Fruit fly (Drosophila melanogaster) whole organism, embryonic: ENCODE results near the gene Asator.

Experiments
- Blimp-1 ChIP-seq: fragments of 200-800 bp; sonication (Bioruptor generic); optimal IDR thresholded peaks from 3 replicates; lab custom pipeline; 2018; ENCODE audit warnings: missing biosample characterization, missing genetic modification characterization, mild to moderate bottlenecking, moderate library complexity, missing genetic modification reagents
- CG10431 ChIP-seq: fragments of 200-800 bp; sonication (Bioruptor generic); optimal IDR thresholded peaks from 3 replicates; lab custom pipeline; 2018; ENCODE audit warnings: missing biosample characterization, mild to moderate bottlenecking, missing genetic modification characterization
- CG1233 ChIP-seq: fragments of 200-800 bp; sonication (Bioruptor generic); optimal IDR thresholded peaks from 4 replicates; lab custom pipeline; 2018; ENCODE audit warnings: missing biosample characterization, mild to moderate bottlenecking, missing genetic modification characterization
- CG13894 ChIP-seq: fragments of 200-800 bp; sonication (Bioruptor generic); optimal IDR thresholded peaks from 3 replicates; lab custom pipeline; 2018; ENCODE audit warnings: missing biosample characterization, mild to moderate bottlenecking, missing genetic modification characterization, moderate library complexity
- CG14965 ChIP-seq: fragments of 200-800 bp; sonication (Bioruptor generic); optimal IDR thresholded peaks from 2 replicates; lab custom pipeline; 2016; ENCODE audit warnings: missing biosample characterization, missing genetic modification characterization, borderline replicate concordance
- CG15514 ChIP-seq: fragments of 200-800 bp; sonication (Bioruptor generic); optimal IDR thresholded peaks from 3 replicates; lab custom pipeline; 2017; ENCODE audit warnings: missing biosample characterization, missing genetic modification characterization, mild to moderate bottlenecking, moderate library complexity, missing genetic modification reagents
- CG1603 ChIP-seq: fragments of 200-800 bp; sonication (Bioruptor generic); optimal IDR thresholded peaks from 2 replicates; lab custom pipeline; 2019; ENCODE audit warnings: missing biosample characterization, mild to moderate bottlenecking, missing genetic modification characterization, moderate library complexity
- CG1832 ChIP-seq: fragments of 200-800 bp; sonication (Bioruptor generic); optimal IDR thresholded peaks from 2 replicates; lab custom pipeline; 2017; ENCODE audit warnings: missing biosample characterization, mild to moderate bottlenecking, missing genetic modification characterization, inconsistent platforms
- CG18599 ChIP-seq: fragments of 200-800 bp; sonication (Bioruptor generic); optimal IDR thresholded peaks from 3 replicates; lab custom pipeline; 2017; ENCODE audit warnings: missing biosample characterization, missing genetic modification characterization, mild to moderate bottlenecking, moderate library complexity, missing genetic modification reagents
- CG2129 ChIP-seq: fragments of 200-800 bp; sonication (Bioruptor generic); IDR thresholded peaks from 2 replicates; pipeline ENCODE4 v1.3.6; 2022; ENCODE audit warnings: missing biosample characterization, missing genetic modification characterization; ENCODE audit not compliant: partially characterized antibody
- CG31441 ChIP-seq: fragments of 200-800 bp; sonication (Bioruptor generic); IDR thresholded peaks from 2 replicates; pipeline ENCODE4 v1.3.6; 2022; ENCODE audit warnings: missing biosample characterization, missing genetic modification characterization
- CG3281 ChIP-seq: fragments of 200-800 bp; sonication (Bioruptor generic); optimal IDR thresholded peaks from 3 replicates; lab custom pipeline; 2017; ENCODE audit warnings: missing biosample characterization, mild to moderate bottlenecking, missing genetic modification characterization
- CG34224 ChIP-seq: fragments of 200-800 bp; sonication (Bioruptor generic); IDR thresholded peaks from 3 replicates; pipeline ENCODE4 v1.3.6; 2022; ENCODE audit warnings: missing biosample characterization, missing genetic modification characterization; ENCODE audit not compliant: partially characterized antibody
- CG4707 ChIP-seq: fragments of 200-800 bp; sonication (Bioruptor generic); optimal IDR thresholded peaks from 2 replicates; lab custom pipeline; 2018; ENCODE audit warnings: missing biosample characterization, mild to moderate bottlenecking, missing genetic modification characterization, moderate library complexity
- CG4820 ChIP-seq: fragments of 200-800 bp; sonication (Bioruptor generic); optimal IDR thresholded peaks from 3 replicates; lab custom pipeline; 2016; ENCODE audit warnings: missing biosample characterization, missing genetic modification characterization
- CG6689 ChIP-seq: fragments of 200-800 bp; sonication (Bioruptor generic); IDR thresholded peaks from 2 replicates; pipeline ENCODE4 v1.3.6; 2022; ENCODE audit warnings: missing biosample characterization, missing genetic modification characterization
- CG8478 ChIP-seq: fragments of >200 bp; optimal IDR thresholded peaks from 2 replicates; lab custom pipeline; 2018
- CG9727 ChIP-seq: fragments of 200-800 bp; sonication (Bioruptor generic); optimal IDR thresholded peaks from 3 replicates; lab custom pipeline; 2017; ENCODE audit warnings: missing biosample characterization, mild to moderate bottlenecking, missing genetic modification characterization
- CG9817 ChIP-seq: fragments of 200-800 bp; sonication (Bioruptor generic); optimal IDR thresholded peaks from 2 replicates; lab custom pipeline; 2018; ENCODE audit warnings: missing biosample characterization, mild to moderate bottlenecking, missing genetic modification characterization, moderate library complexity
- Drgx ChIP-seq: fragments of 200-800 bp; sonication (Bioruptor generic); IDR thresholded peaks from 2 replicates; pipeline ENCODE4 v1.3.6; 2022; ENCODE audit warnings: missing biosample characterization, missing genetic modification characterization
- Ets97D ChIP-seq: fragments of 200-800 bp; sonication (Bioruptor generic); optimal IDR thresholded peaks from 3 replicates; lab custom pipeline; 2016; ENCODE audit warnings: missing biosample characterization, missing genetic modification characterization
- HLH54F ChIP-seq: fragments of 200-800 bp; sonication (Bioruptor generic); optimal IDR thresholded peaks from 3 replicates; lab custom pipeline; 2016; ENCODE audit warnings: missing biosample characterization, missing genetic modification characterization
- HmgZ ChIP-seq: fragments of 200-800 bp; sonication (Bioruptor generic); optimal IDR thresholded peaks from 2 replicates; lab custom pipeline; 2018; ENCODE audit warnings: missing biosample characterization, mild to moderate bottlenecking, missing genetic modification characterization
- MBD-R2 ChIP-seq: fragments of 200-800 bp; sonication (Bioruptor generic); IDR thresholded peaks from 2 replicates; pipeline ENCODE4 v1.3.6; 2022; ENCODE audit warnings: missing biosample characterization, missing genetic modification characterization
- Max ChIP-seq: fragments of 200-800 bp; sonication (Bioruptor generic); optimal IDR thresholded peaks from 2 replicates; lab custom pipeline; 2016; ENCODE audit warnings: missing biosample characterization, mild to moderate bottlenecking, missing genetic modification characterization
- NfI ChIP-seq: fragments of 200-800 bp; sonication (Bioruptor generic); optimal IDR thresholded peaks from 3 replicates; lab custom pipeline; 2018; ENCODE audit warnings: missing biosample characterization, mild to moderate bottlenecking, missing genetic modification characterization, moderate library complexity
- Oli ChIP-seq: fragments of 200-800 bp; sonication (Bioruptor generic); optimal IDR thresholded peaks from 2 replicates; lab custom pipeline; 2018; ENCODE audit warnings: missing biosample characterization, mild to moderate bottlenecking, missing genetic modification characterization, moderate library complexity
- Six4 ChIP-seq: fragments of 200-800 bp; sonication (Bioruptor generic); optimal IDR thresholded peaks from 2 replicates; lab custom pipeline; 2016; ENCODE audit warnings: missing biosample characterization, missing genetic modification characterization
- TFAM ChIP-seq: fragments of 200-800 bp; sonication (Bioruptor generic); optimal IDR thresholded peaks from 2 replicates; lab custom pipeline; 2017; ENCODE audit warnings: missing biosample characterization, missing genetic modification characterization, inconsistent platforms
- Xbp1 ChIP-seq: fragments of 200-800 bp; sonication (Bioruptor generic); optimal IDR thresholded peaks from 3 replicates; lab custom pipeline; 2016; ENCODE audit warnings: missing biosample characterization, mild to moderate bottlenecking, missing genetic modification characterization
- bsh ChIP-seq, 2 experiments: fragments of 200-800 bp; sonication (Bioruptor generic); optimal IDR thresholded peaks; 2 replicates each; lab custom pipeline; 2017 to 2018; ENCODE audit warnings: mild to moderate bottlenecking in 2 of 2, missing biosample characterization in 2 of 2, missing genetic modification characterization in 2 of 2, moderate library complexity in 1 of 2
- chinmo ChIP-seq: fragments of 200-800 bp; sonication (Bioruptor generic); IDR thresholded peaks from 4 replicates; pipeline ENCODE4 v1.3.6; 2022; ENCODE audit warnings: missing biosample characterization, missing genetic modification characterization; ENCODE audit not compliant: partially characterized antibody
- chm ChIP-seq: fragments of 200-800 bp; sonication (Bioruptor generic); IDR thresholded peaks from 2 replicates; pipeline ENCODE4 v1.3.6; 2022; ENCODE audit warnings: missing biosample characterization, missing genetic modification characterization
- danr ChIP-seq: fragments of 200-800 bp; sonication (Bioruptor generic); IDR thresholded peaks from 2 replicates; pipeline ENCODE4 v1.3.6; 2022; ENCODE audit warnings: missing biosample characterization, missing genetic modification characterization
- emc ChIP-seq: fragments of 200-800 bp; sonication (Bioruptor generic); optimal IDR thresholded peaks from 2 replicates; lab custom pipeline; 2016; ENCODE audit warnings: missing biosample characterization, missing genetic modification characterization
- fd102C ChIP-seq: fragments of 200-800 bp; sonication (Bioruptor generic); optimal IDR thresholded peaks from 2 replicates; lab custom pipeline; 2018; ENCODE audit warnings: missing biosample characterization, mild to moderate bottlenecking, missing genetic modification characterization, moderate library complexity
- her ChIP-seq: fragments of 200-800 bp; sonication (Bioruptor generic); optimal IDR thresholded peaks from 2 replicates; lab custom pipeline; 2016; ENCODE audit warnings: missing biosample characterization, missing genetic modification characterization
- ken ChIP-seq: fragments of 200-800 bp; sonication (Bioruptor generic); IDR thresholded peaks from 3 replicates; pipeline ENCODE4 v1.3.6; 2022; ENCODE audit warnings: missing biosample characterization, missing genetic modification characterization
- mam ChIP-seq: fragments of 200-800 bp; sonication (Bioruptor generic); optimal IDR thresholded peaks from 3 replicates; lab custom pipeline; 2016; ENCODE audit warnings: missing biosample characterization, missing genetic modification characterization
- nau ChIP-seq: fragments of 200-800 bp; sonication (Bioruptor generic); optimal IDR thresholded peaks from 3 replicates; lab custom pipeline; 2017; ENCODE audit warnings: missing biosample characterization, mild to moderate bottlenecking, missing genetic modification characterization, missing genetic modification reagents
- oc ChIP-seq: fragments of 200-800 bp; sonication (Bioruptor generic); optimal IDR thresholded peaks from 2 replicates; lab custom pipeline; 2018; ENCODE audit warnings: missing biosample characterization, mild to moderate bottlenecking, missing genetic modification characterization, moderate library complexity
- repo ChIP-seq: fragments of 200-800 bp; sonication (Bioruptor generic); optimal IDR thresholded peaks from 2 replicates; lab custom pipeline; 2016; ENCODE audit warnings: missing biosample characterization, missing genetic modification characterization
- sim ChIP-seq: fragments of 200-800 bp; sonication (Bioruptor generic); IDR thresholded peaks from 2 replicates; pipeline ENCODE4 v1.3.6; 2022; ENCODE audit warnings: missing biosample characterization, missing genetic modification characterization
- slou ChIP-seq: fragments of 200-800 bp; sonication (Bioruptor generic); optimal IDR thresholded peaks from 3 replicates; lab custom pipeline; 2016; ENCODE audit warnings: missing biosample characterization, missing genetic modification characterization
- sqz ChIP-seq: fragments of 200-800 bp; sonication (Bioruptor generic); optimal IDR thresholded peaks from 3 replicates; lab custom pipeline; 2018; ENCODE audit warnings: missing biosample characterization, mild to moderate bottlenecking, missing genetic modification characterization
- sr ChIP-seq: fragments of 200-800 bp; sonication (Bioruptor generic); IDR thresholded peaks from 3 replicates; pipeline ENCODE4 v1.3.6; 2022; ENCODE audit warnings: missing biosample characterization, missing genetic modification characterization
- tin ChIP-seq: fragments of 200-800 bp; sonication (Bioruptor generic); optimal IDR thresholded peaks from 3 replicates; lab custom pipeline; 2016; ENCODE audit warnings: missing biosample characterization, missing genetic modification characterization
- toy ChIP-seq: fragments of 200-800 bp; sonication (Bioruptor generic); IDR thresholded peaks from 2 replicates; pipeline ENCODE4 v1.3.6; 2022; ENCODE audit warnings: missing biosample characterization, missing genetic modification characterization

The Asator gene

dm6 chr4:488828-489560 is at the start of gene Asator (continued):
- 0 out of 4 replicates have a peak, but pooled peaks have one; percentile 50 for TF ChIP-seq chinmo (GFP tag; lab: Robert Waterston, UW)
- no peak; the same call in 2 of the 3 replicates for TF ChIP-seq ken
- peak; percentile 25 for TF ChIP-seq CG4707 (GFP tag; lab: Kevin White, UChicago)
- no peak for TF ChIP-seq sr
- peak; percentile 100 for TF ChIP-seq sqz (GFP tag; lab: Kevin White, UChicago)
- peak; percentile 37 for TF ChIP-seq Blimp-1
- TF ChIP-seq HmgZ (tag; lab: Kevin White, UChicago), result peak; percentile 60
- TF ChIP-seq danr (GFP tag; lab: Robert Waterston, UW), result no peak
- peak; percentile 59 for TF ChIP-seq CG6689 (GFP tag; lab: Robert Waterston, UW)
- no peak for TF ChIP-seq Drgx (GFP tag; lab: Robert Waterston, UW)
- TF ChIP-seq HLH54F (GFP tag; lab: Kevin White, UChicago), result peak; percentile 71
- TF ChIP-seq emc (GFP tag; lab: Kevin White, UChicago), result peak; percentile 6
- TF ChIP-seq CG14965, result no peak
- TF ChIP-seq CG2129, result no peak
- TF ChIP-seq toy, result no peak
- TF ChIP-seq CG1603 (tag; lab: Kevin White, UChicago), result peak; percentile 54
- peak; percentile 60 for TF ChIP-seq chm (GFP tag; lab: Robert Waterston, UW)
- peak; percentile 24 for TF ChIP-seq Ets97D (GFP tag; lab: Kevin White, UChicago)
- peak; percentile 21 for TF ChIP-seq nau (GFP tag; lab: Kevin White, UChicago)
- TF ChIP-seq sim (GFP tag; lab: Robert Waterston, UW), result 0 out of 2 replicates have a peak, but pooled peaks have one; percentile 27
- peak; percentile 23 for TF ChIP-seq fd102C (GFP tag; lab: Kevin White, UChicago)
- TF ChIP-seq Xbp1 (GFP tag; lab: Kevin White, UChicago), result peak; percentile 79
- no peak for TF ChIP-seq CG34224 (GFP tag; lab: Robert Waterston, UW)
- peak; percentile 34 for TF ChIP-seq CG15514 (GFP tag; lab: Kevin White, UChicago)
- peak; percentile 96 for TF ChIP-seq CG13894 (tag; lab: Kevin White, UChicago)
- peak; percentile 84 for TF ChIP-seq CG18599 (GFP tag; lab: Kevin White, UChicago)
- TF ChIP-seq CG1832 (GFP tag; lab: Kevin White, UChicago), result no peak
- peak; percentile 47 for TF ChIP-seq Oli (tag; lab: Kevin White, UChicago)
- TF ChIP-seq CG3281 (GFP tag; lab: Kevin White, UChicago), result peak; percentile 46
- peak; percentile 61 for TF ChIP-seq CG9727 (GFP tag; lab: Kevin White, UChicago)
- 0 out of 2 replicates have a peak, but pooled peaks have one; percentile 42 for TF ChIP-seq CG31441 (GFP tag; lab: Robert Waterston, UW)
- peak; percentile 25 for TF ChIP-seq CG1233 (GFP tag; lab: Kevin White, UChicago)
- TF ChIP-seq her (GFP tag; lab: Kevin White, UChicago), result peak; percentile 82
- peak; percentile 48; the same call in 1 of the 2 replicates for TF ChIP-seq MBD-R2 (GFP tag; lab: Robert Waterston, UW)
- TF ChIP-seq slou (GFP tag; lab: Kevin White, UChicago), result no peak
- TF ChIP-seq TFAM (GFP tag; lab: Kevin White, UChicago), result no peak
- TF ChIP-seq oc (tag; lab: Kevin White, UChicago), result peak; percentile 51
- TF ChIP-seq CG8478 (lab: Kevin White, UChicago), result no peak
- TF ChIP-seq NfI, result peak; percentile 47
- TF ChIP-seq Max (GFP tag; lab: Kevin White, UChicago), result no peak
- TF ChIP-seq CG9817 (tag; lab: Kevin White, UChicago), result peak; percentile 11
- TF ChIP-seq CG4820 (GFP tag; lab: Kevin White, UChicago), result peak; percentile 48
- peak; percentile 16 for TF ChIP-seq CG10431 (GFP tag; lab: Kevin White, UChicago)
- peak; percentile 57 for TF ChIP-seq repo (GFP tag; lab: Kevin White, UChicago)
- TF ChIP-seq Six4 (GFP tag; lab: Kevin White, UChicago), result peak; percentile 58
- peak; percentile 72 for TF ChIP-seq mam (GFP tag; lab: Kevin White, UChicago)
- TF ChIP-seq bsh (GFP tag; optimal IDR thresholded peaks at IDR 0.05; lab: Kevin White, UChicago), result peak in 1 of 2 experiments; percentile 55
- peak; percentile 70 for TF ChIP-seq tin
